Worm (Caenorhabditis elegans) whole organism, L3 larva: ENCODE measurements around the gene ZC443.1.

Experiments
- ama-1 ChIP-seq: fragments of 150-350 bp; optimal IDR thresholded peaks from 2 replicates; lab custom pipeline; 2018
- egl-27 ChIP-seq: sonication (generic microtip); optimal IDR thresholded peaks from 4 replicates; lab custom pipeline; 2017; ENCODE audit warnings: missing biosample characterization, missing genetic modification reagents, missing genetic modification characterization
- elt-3 ChIP-seq, 3 experiments: fragments of 150-350 bp in 1 of 3; sonication (generic microtip) in 2 of 3; optimal IDR thresholded peaks; 2 replicates in 2 of 3; 4 replicates in 1 of 3; lab custom pipeline; 2014 to 2017; ENCODE audit warnings: missing biosample characterization in 3 of 3, missing genetic modification characterization in 3 of 3
- fkh-10 ChIP-seq: sonication (generic microtip); optimal IDR thresholded peaks from 2 replicates; lab custom pipeline; 2017; ENCODE audit warnings: missing biosample characterization, missing genetic modification reagents, missing genetic modification characterization
- lin-39 ChIP-seq: fragments of 150-350 bp; optimal IDR thresholded peaks from 2 replicates; lab custom pipeline; 2018; ENCODE audit warnings: missing biosample characterization, missing genetic modification reagents, missing genetic modification characterization
- nhr-25 ChIP-seq: sonication (generic microtip); optimal IDR thresholded peaks from 2 replicates; lab custom pipeline; 2017; ENCODE audit warnings: missing biosample characterization, missing genetic modification characterization
- ztf-11 ChIP-seq: fragments of 150-350 bp; optimal IDR thresholded peaks from 2 replicates; lab custom pipeline; 2014; ENCODE audit warnings: missing biosample characterization, missing genetic modification characterization
- ztf-4 ChIP-seq: fragments of 150-350 bp; optimal IDR thresholded peaks from 2 replicates; lab custom pipeline; 2014; ENCODE audit warnings: missing biosample characterization, missing genetic modification characterization

DNA sequence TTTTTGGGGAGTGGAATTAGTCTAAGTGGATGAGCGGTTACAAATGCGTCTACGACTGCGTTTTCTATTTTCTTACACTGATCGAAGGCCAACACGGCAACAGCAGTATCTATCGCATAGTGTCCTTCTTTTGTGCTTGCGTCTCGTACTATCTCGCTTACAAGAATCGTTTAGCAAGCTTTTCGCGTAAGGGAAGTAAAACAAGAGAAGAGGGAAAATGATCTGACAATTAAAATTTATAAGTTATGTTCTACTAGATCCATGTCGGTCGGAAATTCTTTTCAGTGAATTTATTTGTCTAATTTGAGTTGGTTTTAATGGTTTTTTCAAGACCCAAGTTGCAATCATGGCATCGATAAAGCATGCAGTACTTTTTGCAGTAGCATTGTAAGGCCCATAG, 22.9 kb downstream of the ZC443.1 start, which contains the start of gene fkb-4:
- peak; percentile 44 for TF ChIP-seq nhr-25 (tag; lab: Kevin White, UChicago)
- TF ChIP-seq ama-1 (lab: Kevin White, UChicago): no peak
- TF ChIP-seq ztf-11: no peak
- no peak for TF ChIP-seq ztf-4 (tag; lab: Kevin White, UChicago)
- TF ChIP-seq elt-3 (tag; optimal IDR thresholded peaks at IDR 0.05; lab: Kevin White, UChicago): no peak
- no peak for TF ChIP-seq fkh-10
- TF ChIP-seq egl-27 (tag; lab: Kevin White, UChicago): no peak
- no peak for TF ChIP-seq lin-39 (tag; lab: Kevin White, UChicago)
